Fruit fly (Drosophila melanogaster) whole organism: ENCODE data around the gene lectin-30A.
A peak's percentile ranks its signal among the peaks of the same experiment; 100 is the strongest.

ENCODE experiments used
- CG8478 ChIP-seq: fragments of >200 bp; optimal IDR thresholded peaks from 2 replicates; lab custom pipeline; 2018; ENCODE audit warnings: inconsistent platforms
- Dll ChIP-seq: fragments of >200 bp; optimal IDR thresholded peaks from 2 replicates; lab custom pipeline; 2017
- EcR ChIP-seq, 2 experiments: fragments of >200 bp; optimal IDR thresholded peaks; 2 replicates each; lab custom pipeline; 2017; ENCODE audit warnings: missing biosample characterization in 2 of 2, missing genetic modification characterization in 2 of 2, missing genetic modification reagents in 2 of 2
- pan ChIP-seq: fragments of >200 bp; optimal IDR thresholded peaks from 2 replicates; lab custom pipeline; 2017
- psq ChIP-seq: fragments of >200 bp; optimal IDR thresholded peaks from 2 replicates; lab custom pipeline; 2017
- usp ChIP-seq: fragments of >200 bp; optimal IDR thresholded peaks from 2 replicates; lab custom pipeline; 2017; ENCODE audit warnings: missing biosample characterization, missing genetic modification characterization, mixed read lengths

The lectin-30A gene

DNA sequence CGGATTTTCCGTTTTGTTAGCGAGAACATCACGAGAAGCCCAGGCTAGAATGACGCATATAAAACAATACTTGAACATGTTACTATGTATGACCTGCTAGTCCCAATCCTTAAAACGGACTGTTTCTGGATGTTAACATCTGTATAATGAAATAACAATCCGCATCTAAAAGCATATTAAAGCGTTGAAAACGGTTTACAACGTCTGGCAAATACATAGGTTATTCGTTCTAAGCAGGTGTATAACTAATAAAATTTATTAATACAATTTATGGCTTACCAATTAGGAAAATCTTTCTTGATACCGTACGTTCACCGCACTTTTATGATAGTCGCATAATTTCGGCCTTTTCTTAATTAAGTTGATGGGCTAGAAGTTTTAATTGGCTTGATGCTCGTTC is at the start of gene lectin-30A:
Gene lectin-30A (minus strand): TSS at position 101 of the 400 bp plus-strand sequence.
- TF ChIP-seq usp (GFP tag; lab: Kevin White, UChicago), result no peak
- no peak for TF ChIP-seq Dll
- no peak for TF ChIP-seq EcR (GFP tag; optimal IDR thresholded peaks at IDR 0.05; lab: Kevin White, UChicago)
- no peak for TF ChIP-seq CG8478 (lab: Kevin White, UChicago)
- no peak for TF ChIP-seq psq (lab: Kevin White, UChicago)
- no peak for TF ChIP-seq pan (lab: Kevin White, UChicago)

DNA sequence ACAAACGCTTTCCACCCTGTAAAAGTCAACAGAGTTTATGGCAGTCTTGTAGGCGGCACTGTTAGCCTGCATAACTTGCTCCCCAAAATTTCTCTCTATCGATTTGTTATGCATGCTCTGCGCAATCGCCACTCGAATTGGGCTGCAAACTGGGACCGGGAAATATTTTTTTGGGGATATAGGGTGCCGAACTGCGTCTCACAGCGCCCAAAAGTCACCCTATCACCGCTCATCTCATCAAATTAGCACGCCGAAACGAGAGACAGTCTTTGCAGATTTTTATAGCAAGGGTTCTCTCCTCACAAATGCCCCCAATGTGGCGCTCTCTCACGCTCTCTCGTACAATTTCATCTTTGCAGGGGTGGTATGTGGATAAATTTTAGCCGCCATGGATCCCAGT is 17.5 kb upstream of the lectin-30A start:
- TF ChIP-seq psq (lab: Kevin White, UChicago) (no peak), CG8478 (lab: Kevin White, UChicago) (no peak), usp (GFP tag; lab: Kevin White, UChicago) (no peak), Dll (no peak), pan (lab: Kevin White, UChicago) (no peak), EcR (GFP tag; optimal IDR thresholded peaks at IDR 0.05; lab: Kevin White, UChicago) (no peak)

dm6 chr2L:9266060-9266459 is 11.4 kb upstream of the lectin-30A start:
- TF ChIP-seq psq (lab: Kevin White, UChicago) (no peak), pan (lab: Kevin White, UChicago) (no peak), EcR (GFP tag; optimal IDR thresholded peaks at IDR 0.05; lab: Kevin White, UChicago) (no peak), CG8478 (lab: Kevin White, UChicago) (no peak), usp (GFP tag; lab: Kevin White, UChicago) (no peak)

DNA sequence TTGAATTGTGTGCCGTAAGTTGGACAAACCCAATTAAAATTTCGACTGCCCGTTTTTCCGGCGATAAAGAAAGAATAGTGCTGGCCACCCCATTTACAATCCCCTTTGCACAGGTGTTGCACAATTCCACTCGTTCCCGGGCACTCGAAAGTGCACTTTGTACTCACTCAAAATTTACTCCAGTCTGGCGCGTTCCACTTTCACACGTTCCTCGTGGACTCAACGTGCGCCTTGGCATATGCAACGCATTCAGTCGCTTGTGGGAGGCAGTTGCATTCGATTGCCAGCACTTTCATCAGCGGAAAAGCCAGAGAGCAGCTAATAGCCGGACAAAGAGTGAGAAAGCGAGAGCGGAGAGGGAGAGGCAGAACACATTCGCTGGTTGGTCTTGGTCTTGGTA is 1.7 kb upstream of the lectin-30A start, which contains the start of gene Ggamma30A:
Gene Ggamma30A (plus strand): TSS at position 248 of the 400 bp plus-strand sequence.
- TF ChIP-seq pan (lab: Kevin White, UChicago) (no peak), usp (GFP tag; lab: Kevin White, UChicago) (no peak), psq (lab: Kevin White, UChicago) (no peak), Dll (no peak), CG8478 (lab: Kevin White, UChicago) (no peak), EcR (GFP tag; optimal IDR thresholded peaks at IDR 0.05; lab: Kevin White, UChicago) (no peak)

DNA sequence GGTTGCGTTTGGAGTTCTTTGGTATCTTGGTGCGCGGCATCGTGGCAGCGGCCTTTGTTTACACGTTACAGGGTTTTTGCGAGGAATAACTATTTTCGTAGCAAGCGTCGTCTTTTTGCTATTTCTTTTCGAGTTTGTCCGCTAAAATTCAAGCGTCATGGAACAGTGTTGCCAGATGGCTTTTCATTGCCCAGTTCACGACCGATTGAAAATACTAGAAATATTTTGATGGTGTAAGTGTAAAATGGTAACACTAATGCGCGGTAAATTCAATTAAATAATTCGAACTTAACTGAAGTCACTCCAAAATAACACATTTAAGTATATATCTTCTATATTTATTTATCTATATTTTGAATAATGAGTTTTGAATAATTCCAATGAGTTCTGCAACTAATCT is 1.7 kb downstream of the lectin-30A start, which contains the start of gene borr:
Gene borr (minus strand): TSS at position 172 of the 400 bp plus-strand sequence.
- TF ChIP-seq EcR (GFP tag; optimal IDR thresholded peaks at IDR 0.05; lab: Kevin White, UChicago) (no peak), psq (lab: Kevin White, UChicago) (no peak), CG8478 (lab: Kevin White, UChicago) (no peak), pan (lab: Kevin White, UChicago) (no peak), usp (GFP tag; lab: Kevin White, UChicago) (no peak)

- no peak for TF ChIP-seq EcR (GFP tag; optimal IDR thresholded peaks at IDR 0.05; lab: Kevin White, UChicago)
- TF ChIP-seq usp (GFP tag; lab: Kevin White, UChicago), result no peak
- no peak for TF ChIP-seq CG8478 (lab: Kevin White, UChicago)
- TF ChIP-seq Dll, result no peak
- no peak for TF ChIP-seq pan (lab: Kevin White, UChicago)
- no peak for TF ChIP-seq psq (lab: Kevin White, UChicago)
Measured at dm6 chr2L:9250942-9251341, 3.7 kb downstream of the lectin-30A start, which contains the start of gene aust. Gene aust, minus strand, starts transcription at chr2L:9251042.

dm6 chr2L:9244263-9244662 is 10.4 kb downstream of the lectin-30A start:
- no peak for TF ChIP-seq psq (lab: Kevin White, UChicago)
- TF ChIP-seq Dll, result no peak

- TF ChIP-seq Dll, result peak; percentile 89
- no peak for TF ChIP-seq usp (GFP tag; lab: Kevin White, UChicago)
- TF ChIP-seq pan (lab: Kevin White, UChicago), result no peak
- TF ChIP-seq CG8478 (lab: Kevin White, UChicago), result no peak
- TF ChIP-seq psq (lab: Kevin White, UChicago), result no peak
Measured at dm6 chr2L:9237212-9238031, 17.2 kb downstream of the lectin-30A start.

- TF ChIP-seq psq (lab: Kevin White, UChicago) (no peak), EcR (GFP tag; optimal IDR thresholded peaks at IDR 0.05; lab: Kevin White, UChicago) (no peak), pan (lab: Kevin White, UChicago) (no peak), usp (GFP tag; lab: Kevin White, UChicago) (no peak), Dll (no peak), CG8478 (lab: Kevin White, UChicago) (no peak)
Measured at dm6 chr2L:9236404-9236803, 18.2 kb downstream of the lectin-30A start.

DNA sequence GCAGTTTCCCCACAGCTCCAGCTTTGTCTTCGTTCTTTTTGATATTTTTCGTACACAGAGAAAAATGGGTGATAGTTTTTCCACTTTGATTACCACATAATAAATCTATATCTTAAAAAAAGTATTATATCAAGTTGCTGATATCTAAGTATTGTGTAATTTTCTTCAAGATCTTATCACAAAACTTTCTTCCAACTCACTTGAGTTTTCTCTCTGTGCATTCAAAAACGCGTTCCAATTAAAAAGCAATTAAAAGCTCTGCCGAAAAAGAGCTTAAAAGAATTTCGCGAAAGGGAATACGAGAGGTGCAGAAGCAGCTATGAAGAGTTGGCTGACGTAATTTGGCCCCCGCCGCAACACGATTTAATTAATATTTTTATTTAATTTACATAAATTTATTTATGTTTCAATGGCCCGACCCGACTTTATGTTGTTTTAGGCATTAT is 19.1 kb downstream of the lectin-30A start:
- TF ChIP-seq psq (lab: Kevin White, UChicago), result no peak
- no peak for TF ChIP-seq pan (lab: Kevin White, UChicago)
- TF ChIP-seq usp (GFP tag; lab: Kevin White, UChicago), result no peak
- no peak for TF ChIP-seq Dll
- no peak for TF ChIP-seq EcR (GFP tag; optimal IDR thresholded peaks at IDR 0.05; lab: Kevin White, UChicago)
- no peak for TF ChIP-seq CG8478 (lab: Kevin White, UChicago)

DNA sequence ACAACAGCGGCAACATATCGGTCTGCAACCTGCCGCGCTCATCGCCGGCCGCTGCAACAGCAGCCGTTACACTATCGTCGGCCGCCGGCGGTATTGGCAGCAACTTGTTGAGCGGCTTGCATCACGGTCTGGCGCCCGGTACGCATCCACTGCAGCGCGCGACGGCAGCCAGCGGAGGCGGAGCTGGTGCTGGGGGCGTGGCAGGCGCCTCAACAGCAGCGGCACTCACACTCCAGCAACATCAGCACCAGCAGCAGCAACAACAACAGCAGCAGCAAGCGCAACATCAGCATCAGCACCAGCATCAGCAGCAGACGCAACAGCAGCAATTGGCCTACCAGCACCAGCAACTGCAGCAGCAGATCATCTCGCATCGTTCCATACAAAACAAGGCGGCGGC is 20.6 kb downstream of the lectin-30A start:
- TF ChIP-seq Dll, result no peak
- no peak for TF ChIP-seq EcR (GFP tag; optimal IDR thresholded peaks at IDR 0.05; lab: Kevin White, UChicago)
- TF ChIP-seq psq (lab: Kevin White, UChicago), result no peak
